Fruit fly (Drosophila melanogaster) whole organism, embryonic: ENCODE measurements around the gene CG17996.
A peak's percentile ranks its signal among the peaks of the same experiment; 100 is the strongest.

Experiments
- Ada2b ChIP-seq: fragments of 200-800 bp; sonication (Bioruptor generic); IDR thresholded peaks from 2 replicates; pipeline ENCODE4 v1.3.6; 2022; ENCODE audit warnings: missing biosample characterization, missing genetic modification characterization
- Bgb ChIP-seq: fragments of 200-800 bp; sonication (Bioruptor generic); IDR thresholded peaks from 2 replicates; pipeline ENCODE4 v1.3.6; 2022; ENCODE audit warnings: missing biosample characterization, missing genetic modification characterization; ENCODE audit not compliant: partially characterized antibody
- CG11247 ChIP-seq: fragments of 200-800 bp; sonication (Bioruptor generic); IDR thresholded peaks from 2 replicates; pipeline ENCODE4 v1.3.6; 2022; ENCODE audit warnings: missing biosample characterization, missing genetic modification characterization
- CG11398 ChIP-seq: fragments of 200-800 bp; sonication (Bioruptor generic); optimal IDR thresholded peaks from 2 replicates; lab custom pipeline; 2016; ENCODE audit warnings: missing biosample characterization, missing genetic modification characterization
- CG12942 ChIP-seq: fragments of 200-800 bp; sonication (Bioruptor generic); optimal IDR thresholded peaks from 3 replicates; lab custom pipeline; 2016; ENCODE audit warnings: missing biosample characterization, missing genetic modification characterization
- CG13894 ChIP-seq: fragments of 200-800 bp; sonication (Bioruptor generic); optimal IDR thresholded peaks from 3 replicates; lab custom pipeline; 2018; ENCODE audit warnings: missing biosample characterization, mild to moderate bottlenecking, missing genetic modification characterization, moderate library complexity
- CG1647 ChIP-seq: fragments of 200-800 bp; sonication (Bioruptor generic); optimal IDR thresholded peaks from 3 replicates; lab custom pipeline; 2016; ENCODE audit warnings: missing biosample characterization, missing genetic modification characterization
- CG18599 ChIP-seq: fragments of 200-800 bp; sonication (Bioruptor generic); optimal IDR thresholded peaks from 3 replicates; lab custom pipeline; 2017; ENCODE audit warnings: missing biosample characterization, missing genetic modification characterization, mild to moderate bottlenecking, moderate library complexity, missing genetic modification reagents
- CG32532 ChIP-seq: fragments of 200-800 bp; sonication (Bioruptor generic); IDR thresholded peaks from 2 replicates; pipeline ENCODE4 v1.3.6; 2022; ENCODE audit warnings: missing biosample characterization, missing genetic modification characterization
- CG34422 ChIP-seq: fragments of 200-800 bp; sonication (Bioruptor generic); IDR thresholded peaks from 3 replicates; pipeline ENCODE4 v1.3.6; 2022; ENCODE audit warnings: missing biosample characterization, missing genetic modification characterization
- CG3847 ChIP-seq: fragments of 200-800 bp; sonication (Bioruptor generic); IDR thresholded peaks from 2 replicates; pipeline ENCODE4 v1.3.6; 2022; ENCODE audit warnings: missing biosample characterization, missing genetic modification characterization
- CG8281 ChIP-seq: fragments of 200-800 bp; sonication (Bioruptor generic); optimal IDR thresholded peaks from 2 replicates; lab custom pipeline; 2018; ENCODE audit warnings: missing biosample characterization, mild to moderate bottlenecking, missing genetic modification characterization, moderate library complexity
- CG9876 ChIP-seq: fragments of 200-800 bp; sonication (Bioruptor generic); optimal IDR thresholded peaks from 2 replicates; lab custom pipeline; 2016; ENCODE audit warnings: missing biosample characterization, missing genetic modification characterization
- Dad ChIP-seq: fragments of 200-800 bp; sonication (Bioruptor generic); optimal IDR thresholded peaks from 3 replicates; lab custom pipeline; 2016; ENCODE audit warnings: missing biosample characterization, missing genetic modification characterization
- Dll ChIP-seq: fragments of 200-800 bp; sonication (Bioruptor generic); IDR thresholded peaks from 4 replicates; pipeline ENCODE4 v1.3.6; 2022; ENCODE audit warnings: missing biosample characterization, missing genetic modification characterization; ENCODE audit not compliant: partially characterized antibody
- Doc2 ChIP-seq: fragments of 200-800 bp; sonication (Bioruptor generic); IDR thresholded peaks from 2 replicates; pipeline ENCODE4 v1.3.6; 2022; ENCODE audit warnings: missing biosample characterization, missing genetic modification characterization
- E2f2 ChIP-seq: fragments of 200-800 bp; sonication (Bioruptor generic); IDR thresholded peaks from 2 replicates; pipeline ENCODE4 v1.3.6; 2022; ENCODE audit warnings: missing biosample characterization, missing genetic modification characterization
- Ets65A ChIP-seq: fragments of 200-800 bp; sonication (Bioruptor generic); peaks from one replicate; lab custom pipeline; 2016; ENCODE audit warnings: missing biosample characterization, missing genetic modification characterization
- Ets97D ChIP-seq: fragments of 200-800 bp; sonication (Bioruptor generic); optimal IDR thresholded peaks from 3 replicates; lab custom pipeline; 2016; ENCODE audit warnings: missing biosample characterization, missing genetic modification characterization
- Fer2 ChIP-seq: fragments of 200-800 bp; sonication (Bioruptor generic); optimal IDR thresholded peaks from 2 replicates; lab custom pipeline; 2018; ENCODE audit warnings: missing biosample characterization, mild to moderate bottlenecking, missing genetic modification characterization, moderate library complexity
- Gug ChIP-seq: fragments of 200-800 bp; sonication (Bioruptor generic); IDR thresholded peaks from 4 replicates; pipeline ENCODE4 v1.3.6; 2022; ENCODE audit warnings: missing biosample characterization, missing genetic modification characterization
- H15 ChIP-seq: fragments of 200-800 bp; sonication (Bioruptor generic); IDR thresholded peaks from 3 replicates; pipeline ENCODE4 v1.3.6; 2022; ENCODE audit warnings: missing biosample characterization, missing genetic modification characterization
- HLHmδ ChIP-seq: fragments of 200-800 bp; sonication (Bioruptor generic); optimal IDR thresholded peaks from 2 replicates; lab custom pipeline; 2018; ENCODE audit warnings: missing biosample characterization, mild to moderate bottlenecking, missing genetic modification characterization, moderate library complexity
- HmgZ ChIP-seq: fragments of 200-800 bp; sonication (Bioruptor generic); optimal IDR thresholded peaks from 2 replicates; lab custom pipeline; 2018; ENCODE audit warnings: missing biosample characterization, mild to moderate bottlenecking, missing genetic modification characterization
- Hsf ChIP-seq: fragments of 200-800 bp; sonication (Bioruptor generic); optimal IDR thresholded peaks from 3 replicates; lab custom pipeline; 2016; ENCODE audit warnings: missing biosample characterization, missing genetic modification characterization
- Med ChIP-seq: fragments of 200-800 bp; sonication (Bioruptor generic); peaks from one replicate; lab custom pipeline; 2016; ENCODE audit warnings: missing biosample characterization, missing genetic modification characterization, mild to moderate bottlenecking, inconsistent platforms, moderate library complexity
- NC2β ChIP-seq: fragments of 200-800 bp; sonication (Bioruptor generic); optimal IDR thresholded peaks from 2 replicates; lab custom pipeline; 2016; ENCODE audit warnings: missing biosample characterization, missing genetic modification characterization
- NfI ChIP-seq: fragments of 200-800 bp; sonication (Bioruptor generic); optimal IDR thresholded peaks from 3 replicates; lab custom pipeline; 2018; ENCODE audit warnings: missing biosample characterization, mild to moderate bottlenecking, missing genetic modification characterization, moderate library complexity
- Poxn ChIP-seq: fragments of 200-800 bp; sonication (Bioruptor generic); IDR thresholded peaks from 2 replicates; pipeline ENCODE4 v1.3.6; 2022; ENCODE audit warnings: missing biosample characterization, missing genetic modification characterization
- YL-1 ChIP-seq: fragments of 200-800 bp; sonication (Bioruptor generic); optimal IDR thresholded peaks from 3 replicates; lab custom pipeline; 2017; ENCODE audit warnings: missing biosample characterization, mild to moderate bottlenecking, missing genetic modification characterization
- ac ChIP-seq: fragments of 200-800 bp; sonication (Bioruptor generic); optimal IDR thresholded peaks from 3 replicates; lab custom pipeline; 2017; ENCODE audit warnings: missing biosample characterization, mild to moderate bottlenecking, missing genetic modification characterization
- ase ChIP-seq: fragments of 200-800 bp; sonication (Bioruptor generic); IDR thresholded peaks from 3 replicates; pipeline ENCODE4 v1.3.6; 2022; ENCODE audit warnings: missing biosample characterization, missing genetic modification characterization
- ato ChIP-seq: fragments of 200-800 bp; sonication (Bioruptor generic); IDR thresholded peaks from 2 replicates; pipeline ENCODE4 v1.3.6; 2022; ENCODE audit warnings: missing biosample characterization, missing genetic modification characterization; ENCODE audit not compliant: partially characterized antibody
- bowl ChIP-seq: fragments of 200-800 bp; sonication (Bioruptor generic); IDR thresholded peaks from 2 replicates; pipeline ENCODE4 v1.3.6; 2022; ENCODE audit warnings: missing biosample characterization, missing genetic modification characterization
- fd64A ChIP-seq: fragments of 200-800 bp; sonication (Bioruptor generic); optimal IDR thresholded peaks from 3 replicates; lab custom pipeline; 2018; ENCODE audit warnings: missing biosample characterization, mild to moderate bottlenecking, missing genetic modification characterization
- gem ChIP-seq: fragments of 200-800 bp; sonication (Bioruptor generic); optimal IDR thresholded peaks from 2 replicates; lab custom pipeline; 2019; ENCODE audit warnings: missing biosample characterization, mild to moderate bottlenecking, missing genetic modification characterization, moderate library complexity
- grau ChIP-seq: fragments of 200-800 bp; optimal IDR thresholded peaks from 3 replicates; lab custom pipeline; 2019; ENCODE audit warnings: missing biosample characterization, mild to moderate bottlenecking, missing genetic modification characterization, moderate library complexity
- hbn ChIP-seq: fragments of 200-800 bp; sonication (Bioruptor generic); IDR thresholded peaks from 2 replicates; pipeline ENCODE4 v1.3.6; 2022; ENCODE audit warnings: missing biosample characterization, missing genetic modification characterization; ENCODE audit not compliant: partially characterized antibody
- luna ChIP-seq: fragments of 200-800 bp; sonication (Bioruptor generic); optimal IDR thresholded peaks from 2 replicates; lab custom pipeline; 2016; ENCODE audit warnings: missing biosample characterization, missing genetic modification characterization
- nmo ChIP-seq: fragments of 200-800 bp; sonication (Bioruptor generic); optimal IDR thresholded peaks from 2 replicates; lab custom pipeline; 2018; ENCODE audit warnings: missing biosample characterization, mild to moderate bottlenecking, missing genetic modification characterization, moderate library complexity
- org-1 ChIP-seq: fragments of 200-800 bp; sonication (Bioruptor generic); optimal IDR thresholded peaks from 2 replicates; lab custom pipeline; 2017; ENCODE audit warnings: missing biosample characterization, missing genetic modification characterization
- p53 ChIP-seq: fragments of 200-800 bp; sonication (Bioruptor generic); optimal IDR thresholded peaks from 2 replicates; lab custom pipeline; 2016; ENCODE audit warnings: missing biosample characterization, missing genetic modification characterization
- prd ChIP-seq, 3 experiments: fragments of >200 bp in 2 of 3; fragments of 200-800 bp in 1 of 3; sonication (Bioruptor generic) in 1 of 3; optimal IDR thresholded peaks in 2 of 3; IDR thresholded peaks in 1 of 3; 2 replicates in 2 of 3; 3 replicates in 1 of 3; pipeline versions ENCODE4 v1.3.6 to Lab custom; 2017 to 2022; ENCODE audit warnings: missing biosample characterization in 1 of 3, missing genetic modification characterization in 1 of 3
- pzg ChIP-seq: fragments of 200-800 bp; sonication (Bioruptor generic); optimal IDR thresholded peaks from 3 replicates; lab custom pipeline; 2018; ENCODE audit warnings: missing biosample characterization, mild to moderate bottlenecking, missing genetic modification characterization, moderate library complexity
- sim ChIP-seq: fragments of 200-800 bp; sonication (Bioruptor generic); IDR thresholded peaks from 2 replicates; pipeline ENCODE4 v1.3.6; 2022; ENCODE audit warnings: missing biosample characterization, missing genetic modification characterization
- so ChIP-seq: fragments of 200-800 bp; sonication (Bioruptor generic); IDR thresholded peaks from 3 replicates; pipeline ENCODE4 v1.3.6; 2022; ENCODE audit warnings: missing biosample characterization, missing genetic modification characterization
- sob ChIP-seq: fragments of 200-800 bp; sonication (Bioruptor generic); IDR thresholded peaks from 2 replicates; pipeline ENCODE4 v1.3.6; 2022; ENCODE audit warnings: missing biosample characterization, missing genetic modification characterization
- tap ChIP-seq: fragments of 200-800 bp; optimal IDR thresholded peaks from 3 replicates; lab custom pipeline; 2019; ENCODE audit warnings: missing biosample characterization, mild to moderate bottlenecking, missing genetic modification characterization, moderate library complexity
- tgo ChIP-seq: fragments of 200-800 bp; sonication (Bioruptor generic); IDR thresholded peaks from 3 replicates; pipeline ENCODE4 v1.3.6; 2022; ENCODE audit warnings: missing biosample characterization, missing genetic modification characterization
- twi ChIP-seq: fragments of 200-800 bp; optimal IDR thresholded peaks from 2 replicates; lab custom pipeline; 2019; ENCODE audit warnings: missing biosample characterization, mild to moderate bottlenecking, missing genetic modification characterization, moderate library complexity
- zf30C ChIP-seq: fragments of 200-800 bp; sonication (Bioruptor generic); optimal IDR thresholded peaks from 3 replicates; lab custom pipeline; 2018; ENCODE audit warnings: missing biosample characterization, mild to moderate bottlenecking, missing genetic modification characterization

The CG17996 gene

DNA sequence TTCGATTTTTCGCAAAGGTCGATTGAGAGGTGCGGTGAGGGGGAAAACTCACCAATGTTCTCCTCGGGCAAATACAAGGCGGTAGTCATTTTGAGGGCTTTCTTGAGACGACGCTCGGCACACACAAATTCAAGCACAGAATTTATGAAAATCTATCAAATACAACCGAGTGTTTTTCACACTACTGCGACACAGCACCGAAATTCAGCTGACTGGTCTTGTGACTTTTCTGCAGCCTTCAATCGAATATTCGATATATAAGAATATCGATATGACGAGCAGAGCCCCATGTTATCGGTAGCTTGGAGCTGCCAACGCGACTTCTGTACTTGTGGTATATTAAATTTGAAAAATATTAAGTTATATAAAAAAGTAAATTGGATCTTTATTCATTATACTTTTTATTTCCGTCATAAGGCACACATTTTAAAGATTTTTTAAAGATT, 3.2 kb downstream of the CG17996 start, which contains the start of gene VhaSFD (continued):
- no peak for TF ChIP-seq CG9876 (GFP tag; lab: Kevin White, UChicago)
- no peak for TF ChIP-seq luna
- TF ChIP-seq CG11247 (GFP tag; lab: Robert Waterston, UW) = no peak
- TF ChIP-seq twi (tag; lab: Kevin White, UChicago) = no peak
- TF ChIP-seq gem = no peak
- peak; percentile 69 for TF ChIP-seq Dll (GFP tag; lab: Robert Waterston, UW)
- no peak for TF ChIP-seq tgo
- 0 out of 4 replicates have a peak, but pooled peaks have one; percentile 7 for TF ChIP-seq Gug (GFP tag; lab: Robert Waterston, UW)
- TF ChIP-seq HmgZ (tag; lab: Kevin White, UChicago) = peak; percentile 57
- TF ChIP-seq grau (tag; lab: Kevin White, UChicago) = peak; percentile 42
- TF ChIP-seq pzg (GFP tag; lab: Kevin White, UChicago) = peak; percentile 85
- TF ChIP-seq ac = no peak
- TF ChIP-seq Ets65A (GFP tag; lab: Kevin White, UChicago) = no peak
- peak; percentile 40 for TF ChIP-seq Ets97D (GFP tag; lab: Kevin White, UChicago)
- TF ChIP-seq NC2β (GFP tag; lab: Kevin White, UChicago) = no peak
- peak; percentile 83 for TF ChIP-seq Bgb (GFP tag; lab: Robert Waterston, UW)
- TF ChIP-seq E2f2 (GFP tag; lab: Robert Waterston, UW) = peak; percentile 75
- TF ChIP-seq ato (GFP tag; lab: Robert Waterston, UW) = peak; percentile 47; the same call in 1 of the 2 replicates
- TF ChIP-seq NfI (GFP tag; lab: Kevin White, UChicago) = no peak
- no peak for TF ChIP-seq org-1 (GFP tag; lab: Kevin White, UChicago)
- no peak for TF ChIP-seq H15 (GFP tag; lab: Robert Waterston, UW)
- TF ChIP-seq zf30C (GFP tag; lab: Kevin White, UChicago) = no peak
- TF ChIP-seq CG18599 = no peak
- no peak for TF ChIP-seq CG8281
- peak; percentile 28 for TF ChIP-seq nmo (GFP tag; lab: Kevin White, UChicago)
- TF ChIP-seq Fer2 = peak; percentile 10
- no peak for TF ChIP-seq p53 (GFP tag; lab: Kevin White, UChicago)
- TF ChIP-seq CG11398 (GFP tag; lab: Kevin White, UChicago) = no peak
- no peak for TF ChIP-seq CG1647
- 0 out of 2 replicates have a peak, but pooled peaks have one; percentile 14 for TF ChIP-seq CG32532 (GFP tag; lab: Robert Waterston, UW)
- TF ChIP-seq Hsf (GFP tag; lab: Kevin White, UChicago) = no peak
- no peak for TF ChIP-seq tap
- no peak for TF ChIP-seq Doc2 (GFP tag; lab: Robert Waterston, UW)
- TF ChIP-seq Poxn (GFP tag; lab: Robert Waterston, UW) = no peak
- TF ChIP-seq prd (optimal IDR thresholded peaks at IDR 0.05; lab: Kevin White, UChicago) = no peak
- TF ChIP-seq prd (GFP tag; IDR thresholded peaks at IDR 0.05; lab: Robert Waterston, UW) = 0 out of 3 replicates have a peak, but pooled peaks have one; percentile 5
- 0 out of 3 replicates have a peak, but pooled peaks have one; percentile 22 for TF ChIP-seq so (GFP tag; lab: Robert Waterston, UW)
- TF ChIP-seq bowl (GFP tag; lab: Robert Waterston, UW) = no peak
- no peak for TF ChIP-seq ase (GFP tag; lab: Robert Waterston, UW)
- no peak for TF ChIP-seq Dad
- peak; percentile 9 for TF ChIP-seq HLHmδ (GFP tag; lab: Kevin White, UChicago)
- peak; percentile 71; the same call in 1 of the 3 replicates for TF ChIP-seq CG34422 (GFP tag; lab: Robert Waterston, UW)
- no peak for TF ChIP-seq fd64A (GFP tag; lab: Kevin White, UChicago)
- peak; percentile 71 for TF ChIP-seq YL-1
- no peak for TF ChIP-seq sob (GFP tag; lab: Robert Waterston, UW)
- TF ChIP-seq Ada2b (GFP tag; lab: Robert Waterston, UW) = no peak
- peak; percentile 40; the same call in 1 of the 2 replicates for TF ChIP-seq CG3847 (GFP tag; lab: Robert Waterston, UW)
- TF ChIP-seq sim (GFP tag; lab: Robert Waterston, UW) = no peak
- TF ChIP-seq hbn (GFP tag; lab: Robert Waterston, UW) = peak; percentile 64
- peak; percentile 76 for TF ChIP-seq Med (GFP tag; lab: Kevin White, UChicago)
- no peak for TF ChIP-seq CG13894 (tag; lab: Kevin White, UChicago)
- TF ChIP-seq CG12942 = no peak
